Worm (Caenorhabditis elegans) whole organism, young adult: Measurements from ENCODE around the gene gpd-2.

ENCODE experiments used
- B0019.2 ChIP-seq: fragments of 200-800 bp; sonication (Bioruptor generic); conservative IDR thresholded peaks from 2 replicates; pipeline ENCODE4 v1.3.6; 2022; ENCODE audit warnings: missing genetic modification reagents, missing genetic modification characterization, missing compliant biosample characterization
- F22D6.2 ChIP-seq: sonication (generic microtip); optimal IDR thresholded peaks from 2 replicates; lab custom pipeline; 2016; ENCODE audit warnings: mild to moderate bottlenecking, missing genetic modification characterization, missing compliant biosample characterization
- F33H1.4 ChIP-seq: fragments of 200-800 bp; sonication (Bioruptor generic); IDR thresholded peaks from 2 replicates; pipeline ENCODE4 v1.3.6; 2022; ENCODE audit warnings: missing genetic modification reagents, missing genetic modification characterization, missing compliant biosample characterization
- F55B11.4 ChIP-seq: sonication (generic microtip); optimal IDR thresholded peaks from 2 replicates; lab custom pipeline; 2016; ENCODE audit warnings: missing compliant biosample characterization, missing genetic modification characterization, borderline replicate concordance; ENCODE audit not compliant: insufficient read depth
- ZK185.1 ChIP-seq: sonication (generic microtip); optimal IDR thresholded peaks from 2 replicates; lab custom pipeline; 2016; ENCODE audit warnings: mild to moderate bottlenecking, missing genetic modification characterization, missing compliant biosample characterization; ENCODE audit not compliant: poor library complexity, severe bottlenecking
- ama-1 ChIP-seq, 3 experiments: fragments of 150-350 bp in 1 of 3; sonication (generic microtip) in 2 of 3; optimal IDR thresholded peaks; 2 replicates each; lab custom pipeline; 2014 to 2018; ENCODE audit warnings: missing biosample characterization in 2 of 3, missing genetic modification characterization in 2 of 3, missing genetic modification reagents in 2 of 3
- aptf-3 ChIP-seq: fragments of 200-800 bp; sonication (Bioruptor generic); IDR thresholded peaks from 2 replicates; pipeline ENCODE4 v1.3.6; 2022; ENCODE audit warnings: missing genetic modification characterization, missing compliant biosample characterization
- atf-7 ChIP-seq: sonication (generic microtip); optimal IDR thresholded peaks from 2 replicates; lab custom pipeline; 2017; ENCODE audit warnings: mild to moderate bottlenecking, missing genetic modification characterization, missing compliant biosample characterization
- attf-6 ChIP-seq: fragments of 200-800 bp; sonication (Bioruptor generic); IDR thresholded peaks from 2 replicates; pipeline ENCODE4 v1.3.6; 2022; ENCODE audit warnings: missing genetic modification reagents, missing genetic modification characterization, missing compliant biosample characterization
- ceh-40 ChIP-seq: fragments of 200-800 bp; sonication (Bioruptor generic); IDR thresholded peaks from 2 replicates; pipeline ENCODE4 v1.3.6; 2022; ENCODE audit warnings: missing genetic modification characterization, missing compliant biosample characterization
- ceh-91 ChIP-seq: fragments of 200-800 bp; sonication (Bioruptor generic); IDR thresholded peaks from 2 replicates; pipeline ENCODE4 v1.3.6; 2022; ENCODE audit warnings: missing genetic modification reagents, missing genetic modification characterization, missing compliant biosample characterization
- egl-44 ChIP-seq: fragments of 200-800 bp; sonication (Bioruptor generic); IDR thresholded peaks from 2 replicates; pipeline ENCODE4 v1.3.6; 2022; ENCODE audit warnings: missing genetic modification reagents, missing genetic modification characterization, missing compliant biosample characterization
- ets-4 ChIP-seq: fragments of 200-800 bp; sonication (Bioruptor generic); optimal IDR thresholded peaks from 2 replicates; lab custom pipeline; 2018; ENCODE audit warnings: mild to moderate bottlenecking, missing genetic modification characterization, missing compliant biosample characterization
- him-1 ChIP-seq: sonication (generic microtip); optimal IDR thresholded peaks from 2 replicates; lab custom pipeline; 2016; ENCODE audit warnings: missing genotype, missing genetic modification reagents, missing genetic modification characterization, missing compliant biosample characterization
- let-607 ChIP-seq, 2 experiments: fragments of 200-800 bp in 1 of 2; sonication (Bioruptor generic) in 1 of 2; sonication (generic microtip) in 1 of 2; optimal IDR thresholded peaks; 2 replicates each; lab custom pipeline; 2016 to 2018; ENCODE audit warnings: mild to moderate bottlenecking in 2 of 2, missing compliant biosample characterization in 2 of 2, missing genetic modification characterization in 2 of 2, moderate library complexity in 2 of 2, missing genotype in 1 of 2
- lin-40 ChIP-seq: sonication (generic microtip); optimal IDR thresholded peaks from 2 replicates; lab custom pipeline; 2016; ENCODE audit warnings: missing genetic modification characterization, mild to moderate bottlenecking, missing compliant biosample characterization, missing genotype, missing genetic modification reagents
- lin-54 ChIP-seq: fragments of 200-800 bp; sonication (Bioruptor generic); optimal IDR thresholded peaks from 2 replicates; lab custom pipeline; 2018; ENCODE audit warnings: mild to moderate bottlenecking, missing genetic modification characterization, missing compliant biosample characterization
- lir-1 ChIP-seq: fragments of 200-800 bp; sonication (Bioruptor generic); conservative IDR thresholded peaks from 2 replicates; pipeline ENCODE4 v1.3.6; 2022; ENCODE audit warnings: missing genetic modification reagents, missing genetic modification characterization, missing compliant biosample characterization
- madf-10 ChIP-seq: sonication (generic microtip); optimal IDR thresholded peaks from 2 replicates; lab custom pipeline; 2016; ENCODE audit warnings: mild to moderate bottlenecking, missing genetic modification characterization, missing compliant biosample characterization
- mcd-1 ChIP-seq: fragments of 200-800 bp; sonication (Bioruptor generic); IDR thresholded peaks from 2 replicates; pipeline ENCODE4 v1.3.6; 2022; ENCODE audit warnings: missing genetic modification reagents, missing genetic modification characterization, missing compliant biosample characterization
- nfya-1 ChIP-seq: sonication (generic microtip); optimal IDR thresholded peaks from 2 replicates; lab custom pipeline; 2017; ENCODE audit warnings: antibody characterized with exemption, missing compliant biosample characterization, missing genetic modification characterization, borderline replicate concordance; ENCODE audit not compliant: insufficient read depth
- nfya-2 ChIP-seq: fragments of 200-800 bp; sonication (Bioruptor generic); IDR thresholded peaks from 2 replicates; pipeline ENCODE4 v1.3.6; 2022; ENCODE audit warnings: missing genetic modification reagents, missing genetic modification characterization, missing compliant biosample characterization
- nhr-27 ChIP-seq: fragments of 200-800 bp; sonication (Bioruptor generic); optimal IDR thresholded peaks from 2 replicates; lab custom pipeline; 2018; ENCODE audit warnings: mild to moderate bottlenecking, missing genetic modification characterization, moderate library complexity, missing compliant biosample characterization
- nhr-80 ChIP-seq: sonication (generic microtip); optimal IDR thresholded peaks from 2 replicates; lab custom pipeline; 2016; ENCODE audit warnings: missing genetic modification characterization, missing compliant biosample characterization
- sea-2 ChIP-seq: fragments of 200-800 bp; sonication (Bioruptor generic); IDR thresholded peaks from 2 replicates; pipeline ENCODE4 v1.3.6; 2022; ENCODE audit warnings: missing genetic modification characterization, missing compliant biosample characterization
- snpc-1.1 ChIP-seq: sonication (generic microtip); optimal IDR thresholded peaks from 2 replicates; lab custom pipeline; 2017; ENCODE audit warnings: missing genetic modification characterization, mild to moderate bottlenecking, missing compliant biosample characterization, antibody characterized with exemption, moderate library complexity, missing genotype, missing genetic modification reagents; ENCODE audit not compliant: insufficient read depth
- snpc-3.4 ChIP-seq: sonication (generic microtip); optimal IDR thresholded peaks from 2 replicates; lab custom pipeline; 2017; ENCODE audit warnings: missing genetic modification characterization, mild to moderate bottlenecking, missing compliant biosample characterization, antibody characterized with exemption, moderate library complexity, missing genotype, missing genetic modification reagents
- somi-1 ChIP-seq: fragments of 200-800 bp; sonication (Bioruptor generic); optimal IDR thresholded peaks from 2 replicates; lab custom pipeline; 2018; ENCODE audit warnings: mild to moderate bottlenecking, missing genetic modification characterization, missing compliant biosample characterization
- tlf-1 ChIP-seq: fragments of 200-800 bp; sonication (Bioruptor generic); optimal IDR thresholded peaks from 2 replicates; lab custom pipeline; 2018; ENCODE audit warnings: mild to moderate bottlenecking, missing genetic modification characterization, missing compliant biosample characterization
- ztf-18 ChIP-seq: sonication (generic microtip); optimal IDR thresholded peaks from 2 replicates; lab custom pipeline; 2016; ENCODE audit warnings: missing genotype, mild to moderate bottlenecking, missing genetic modification characterization, missing compliant biosample characterization
- ztf-26 ChIP-seq: sonication (generic microtip); optimal IDR thresholded peaks from 2 replicates; lab custom pipeline; 2017; ENCODE audit warnings: missing genetic modification characterization, missing compliant biosample characterization

The gpd-2 gene

ce11 chrX:3152361-3152760 is 37.9 kb upstream of the gpd-2 start, which contains the start of gene bbln-1:
Gene bbln-1, minus strand, starts transcription at chrX:3152461.
- TF ChIP-seq ceh-40 (GFP tag; lab: Robert Waterston, UW) (no peak), ztf-18 (tag; lab: Kevin White, UChicago) (no peak), F55B11.4 (no peak), snpc-1.1 (tag; lab: Kevin White, UChicago) (no peak), let-607 (tag; optimal IDR thresholded peaks at IDR 0.05; lab: Kevin White, UChicago) (no peak), lin-54 (GFP tag; lab: Kevin White, UChicago) (no peak), ceh-91 (GFP tag; lab: Robert Waterston, UW) (no peak), tlf-1 (GFP tag; lab: Kevin White, UChicago) (no peak), aptf-3 (GFP tag; lab: Robert Waterston, UW) (no peak), nfya-1 (tag; lab: Kevin White, UChicago) (no peak), ztf-26 (tag; lab: Kevin White, UChicago) (no peak), nhr-27 (tag; lab: Kevin White, UChicago) (no peak)

- TF ChIP-seq somi-1 (no peak), F22D6.2 (no peak), him-1 (no peak), ama-1 (optimal IDR thresholded peaks at IDR 0.05; lab: Kevin White, UChicago) (no peak), ama-1 (GFP tag; optimal IDR thresholded peaks at IDR 0.05; lab: Kevin White, UChicago) (no peak)
- TF ChIP-seq, all 124 proteins: peak for 0
Measured at ce11 chrX:3145265-3145664, 30.8 kb upstream of the gpd-2 start, which contains the start of gene C15C7.4. Gene C15C7.4, plus strand, starts transcription at chrX:3145565.

DNA sequence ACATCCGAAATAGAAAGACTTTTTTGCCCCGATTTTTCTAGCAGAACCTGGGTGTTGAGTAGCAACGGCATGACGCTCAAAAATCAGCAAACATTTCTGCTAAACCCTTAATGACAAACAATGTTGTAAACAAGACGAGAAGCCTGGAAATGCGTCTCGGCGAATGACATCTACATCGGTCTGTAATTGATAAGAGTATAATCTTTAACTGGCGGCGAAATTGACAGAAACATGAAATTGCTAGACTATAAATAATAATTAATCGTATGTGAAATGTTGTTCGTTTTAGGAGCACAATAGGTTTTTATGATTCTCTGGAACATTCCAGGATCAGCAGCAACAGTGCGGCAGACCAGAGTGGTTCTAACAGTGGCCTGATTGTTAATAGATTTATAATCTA is 27.2 kb upstream of the gpd-2 start:
- TF ChIP-seq lin-40 (tag; lab: Kevin White, UChicago) (no peak), nhr-80 (tag; lab: Kevin White, UChicago) (peak; percentile 9)

DNA sequence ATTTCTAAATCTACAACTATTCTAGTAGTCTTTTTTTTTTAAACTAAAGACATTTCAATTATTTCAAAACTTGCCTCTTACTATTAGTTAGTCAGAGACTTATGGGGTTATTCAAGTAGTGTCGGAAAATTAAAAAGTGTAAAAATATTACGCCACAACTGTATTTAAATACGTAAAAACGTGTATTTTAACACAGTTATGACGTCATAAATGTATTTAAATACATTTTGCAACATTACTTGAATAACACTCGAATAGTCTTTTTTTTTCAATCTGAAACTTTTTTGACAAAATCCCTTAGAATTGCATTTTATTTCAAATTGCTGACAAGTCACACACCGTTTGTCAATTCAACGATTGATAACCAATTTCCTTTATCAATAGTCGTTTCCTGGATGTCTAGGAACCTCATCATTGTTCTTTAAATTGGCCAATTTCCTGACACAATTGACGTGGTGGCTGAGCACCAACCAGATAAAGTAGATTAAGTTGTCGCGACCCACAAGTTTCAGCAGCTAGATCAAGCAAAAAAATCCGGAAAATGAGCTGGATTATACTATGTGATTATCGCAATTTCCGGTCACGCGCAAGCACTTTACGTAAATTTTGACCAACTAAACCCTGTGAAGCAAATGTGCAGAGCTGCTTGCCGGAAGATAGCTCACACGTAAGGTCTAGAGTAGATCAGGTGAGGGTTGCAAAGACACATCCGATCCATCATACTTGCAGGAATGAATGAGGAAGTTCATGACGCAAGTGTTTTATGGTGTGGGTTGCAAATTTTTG is 25.2 kb upstream of the gpd-2 start:
- no peak for TF ChIP-seq B0019.2 (GFP tag; lab: Robert Waterston, UW)

DNA sequence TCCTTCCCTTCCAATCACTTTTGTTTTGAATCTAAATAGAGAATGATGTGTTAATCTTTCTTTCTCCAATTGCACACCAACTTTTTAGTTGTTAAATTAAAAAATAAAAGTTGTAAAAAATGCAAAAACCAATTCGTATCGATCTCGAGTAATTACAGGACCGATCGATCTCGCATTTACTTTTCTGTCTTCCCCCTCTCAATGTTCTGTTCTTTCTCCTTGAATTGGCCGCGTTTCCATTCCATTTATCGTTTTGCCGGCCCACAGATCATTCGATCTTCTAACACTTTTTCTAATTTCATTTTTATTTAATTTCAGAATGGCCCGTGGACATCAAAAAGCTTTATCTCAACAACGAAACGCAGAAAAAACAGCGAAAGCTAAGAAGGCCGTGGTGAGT is 20.7 kb upstream of the gpd-2 start, which contains the start of gene K10B3.1:
TSS of gene K10B3.1 (plus strand) at position 301 of the 400 bp plus-strand sequence.
- TF ChIP-seq ets-4: no peak
- no peak for TF ChIP-seq him-1
- TF ChIP-seq lin-40 (tag; lab: Kevin White, UChicago): no peak
- no peak for TF ChIP-seq nfya-2 (GFP tag; lab: Robert Waterston, UW)
- no peak for TF ChIP-seq lir-1 (GFP tag; lab: Robert Waterston, UW)
- no peak for TF ChIP-seq F33H1.4 (GFP tag; lab: Robert Waterston, UW)
- TF ChIP-seq attf-6 (GFP tag; lab: Robert Waterston, UW): no peak
- no peak for TF ChIP-seq ZK185.1
- TF ChIP-seq egl-44 (GFP tag; lab: Robert Waterston, UW): no peak
- TF ChIP-seq aptf-3 (GFP tag; lab: Robert Waterston, UW): no peak
- no peak for TF ChIP-seq snpc-3.4
- no peak for TF ChIP-seq madf-10 (tag; lab: Kevin White, UChicago)
- no peak for TF ChIP-seq sea-2 (GFP tag; lab: Robert Waterston, UW)
- no peak for TF ChIP-seq atf-7
- TF ChIP-seq mcd-1: no peak
